Fruit fly (Drosophila melanogaster): Measurements from ENCODE around the gene CG8539.

The CG8539 gene

DNA sequence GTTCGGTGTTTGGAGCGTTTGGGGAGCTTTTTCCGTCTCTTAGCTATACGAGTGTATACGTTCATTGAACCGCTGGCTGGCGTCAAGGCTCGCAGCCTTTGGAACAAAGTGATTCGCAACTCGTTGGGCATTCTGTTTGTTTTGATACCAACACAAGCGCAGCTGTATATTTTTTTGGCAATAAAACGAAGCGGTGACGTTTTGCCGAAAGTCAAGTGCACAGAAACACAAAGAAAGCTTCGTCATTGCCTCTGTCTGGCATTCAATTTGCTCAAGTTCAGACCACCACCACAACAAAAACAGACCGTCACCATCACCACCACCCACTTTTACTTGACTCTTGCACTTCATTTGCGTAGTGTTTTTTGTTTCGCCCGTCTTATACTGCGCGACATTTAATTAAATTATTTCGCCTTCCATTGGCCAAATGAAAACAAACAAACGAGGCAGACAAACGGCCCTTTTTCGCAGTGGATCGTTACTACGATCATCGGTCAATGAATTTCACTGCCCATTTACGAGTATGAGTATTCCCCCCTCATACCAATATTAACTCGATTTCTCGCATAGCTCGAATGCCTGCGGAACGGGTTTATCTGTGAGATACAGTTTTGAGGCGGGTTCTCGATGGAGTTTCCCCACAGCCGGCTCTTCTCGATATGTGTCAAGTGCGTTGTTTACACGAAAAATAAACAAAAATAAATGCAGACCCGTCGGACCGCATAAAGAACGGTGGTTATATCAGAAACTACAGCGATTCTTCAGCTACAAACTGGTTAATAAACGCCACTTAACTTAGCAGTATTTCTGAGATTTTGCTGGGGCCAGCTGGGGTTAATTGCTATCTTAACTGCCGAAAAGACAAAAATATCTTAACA, 32.1 kb upstream of the CG8539 start:
- TF ChIP-seq chinmo (GFP tag; IDR thresholded peaks at IDR 0.05; ENCODE audit: partially characterized antibody) (peak; percentile 84; the same call in 2 of the 4 replicates), ci (GFP tag; IDR thresholded peaks at IDR 0.05) (0 out of 3 replicates have a peak, but pooled peaks have one; percentile 0), br (optimal IDR thresholded peaks at IDR 0.05) (no peak), tx (GFP tag; optimal IDR thresholded peaks at IDR 0.05) (no peak), Sox100B (GFP tag; optimal IDR thresholded peaks at IDR 0.05) (no peak), dati (GFP tag; IDR thresholded peaks at IDR 0.05) (no peak), Pdp1 (GFP tag; optimal IDR thresholded peaks at IDR 0.05) (peak in 1 of 2 experiments; percentile 59), CG2199 (GFP tag; IDR thresholded peaks at IDR 0.05) (0 out of 3 replicates have a peak, but pooled peaks have one; percentile 65), crol (GFP tag; IDR thresholded peaks at IDR 0.05) (0 out of 2 replicates have a peak, but pooled peaks have one; percentile 15), sd (tag; optimal IDR thresholded peaks at IDR 0.05) (peak; percentile 97), CG6854 (GFP tag; optimal IDR thresholded peaks at IDR 0.05) (no peak), Rfx (GFP tag; IDR thresholded peaks at IDR 0.05) (peak; percentile 30; the same call in 1 of the 2 replicates), kni (GFP tag; optimal IDR thresholded peaks at IDR 0.05) (peak; percentile 36), CG12299 (tag; optimal IDR thresholded peaks at IDR 0.05) (no peak), sens (GFP tag) (peak; percentile 20), Xrp1 (GFP tag; IDR thresholded peaks at IDR 0.05) (no peak), CG43689 (GFP tag; IDR thresholded peaks at IDR 0.05) (no peak)

DNA sequence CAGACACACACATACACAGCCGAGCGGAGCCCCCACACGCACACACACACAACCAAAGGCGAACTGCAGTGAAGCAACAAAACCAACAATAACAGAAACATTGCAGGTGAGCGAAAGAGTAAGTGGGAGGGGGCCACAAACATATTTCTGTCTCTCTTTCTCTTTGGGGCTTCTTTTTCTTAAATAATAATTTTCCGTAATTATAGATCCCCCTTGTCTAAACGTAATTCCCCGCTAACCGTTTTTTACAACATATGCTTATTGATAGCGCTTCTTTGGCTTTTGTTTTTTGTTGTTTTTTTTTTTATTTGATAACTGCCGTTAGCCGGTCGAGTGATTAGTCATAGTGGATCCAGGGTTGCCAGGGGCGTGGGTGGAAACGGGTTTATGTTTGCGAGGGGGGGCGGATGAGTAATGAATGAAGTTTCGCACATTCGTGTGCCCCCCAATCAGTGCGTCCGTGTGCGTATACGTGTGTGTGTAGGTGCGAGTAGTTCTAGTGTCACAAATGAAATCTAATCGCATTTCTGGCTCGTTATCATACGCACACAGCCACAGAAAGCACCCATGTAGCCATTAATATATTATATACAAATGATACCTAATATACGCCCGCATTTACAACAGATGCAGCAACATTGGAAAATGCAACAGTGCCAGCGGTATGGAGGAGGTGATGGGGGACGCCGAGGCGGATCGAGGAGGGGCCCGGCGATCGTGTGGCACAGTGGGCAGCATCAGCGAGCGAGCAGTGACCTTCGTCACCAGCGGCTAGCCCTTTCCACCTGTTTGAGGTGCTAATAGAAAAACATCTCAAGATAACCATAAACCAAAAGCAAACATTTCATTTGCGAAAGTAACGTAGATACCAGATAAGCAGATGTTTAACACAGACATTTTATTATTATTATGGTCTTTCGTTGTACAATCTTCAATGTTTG, 30.7 kb upstream of the CG8539 start:
- TF ChIP-seq H2.0 (GFP tag; IDR thresholded peaks at IDR 0.05) (peak; percentile 24; the same call in 1 of the 2 replicates), E2f1 (GFP tag; IDR thresholded peaks at IDR 0.05) (peak; percentile 37; the same call in 1 of the 2 replicates), stwl (tag; optimal IDR thresholded peaks at IDR 0.05) (no peak), HmgD (GFP tag; optimal IDR thresholded peaks at IDR 0.05) (no peak), D (optimal IDR thresholded peaks at IDR 0.05) (no peak), D (GFP tag; optimal IDR thresholded peaks at IDR 0.05) (no peak), B-H1 (GFP tag; IDR thresholded peaks at IDR 0.05) (no peak; the same call in 2 of the 3 replicates), emc (GFP tag; optimal IDR thresholded peaks at IDR 0.05) (no peak), CG10431 (GFP tag; optimal IDR thresholded peaks at IDR 0.05) (no peak), BtbVII (GFP tag; optimal IDR thresholded peaks at IDR 0.05) (no peak), CG6854 (GFP tag; optimal IDR thresholded peaks at IDR 0.05) (no peak), Antp (GFP tag; optimal IDR thresholded peaks at IDR 0.05) (peak; percentile 4), Dip2 (GFP tag; IDR thresholded peaks at IDR 0.05) (no peak), CG14965 (GFP tag; optimal IDR thresholded peaks at IDR 0.05; ENCODE audit: borderline replicate concordance) (no peak), CHES-1-like (GFP tag; optimal IDR thresholded peaks at IDR 0.05) (no peak), fd3F (GFP tag; optimal IDR thresholded peaks at IDR 0.05) (no peak), kah (GFP tag; optimal IDR thresholded peaks at IDR 0.05) (no peak), CG2120 (GFP tag; optimal IDR thresholded peaks at IDR 0.05) (peak; percentile 48), CG8924 (tag; optimal IDR thresholded peaks at IDR 0.05) (no peak), ac (GFP tag; optimal IDR thresholded peaks at IDR 0.05) (no peak), HLH3B (GFP tag; IDR thresholded peaks at IDR 0.05) (no peak), CG18599 (GFP tag; optimal IDR thresholded peaks at IDR 0.05) (peak; percentile 38), CG7271 (tag; optimal IDR thresholded peaks at IDR 0.05) (no peak), CG11696 (GFP tag; IDR thresholded peaks at IDR 0.05) (no peak), ewg (GFP tag; optimal IDR thresholded peaks at IDR 0.05) (no peak), dati (GFP tag; IDR thresholded peaks at IDR 0.05) (no peak), esg (GFP tag; conservative IDR thresholded peaks at IDR 0.05) (no peak), gcm (GFP tag; optimal IDR thresholded peaks at IDR 0.05) (peak; percentile 86), tio (GFP tag; optimal IDR thresholded peaks at IDR 0.05) (no peak), hkb (optimal IDR thresholded peaks at IDR 0.05) (no peak), hkb (GFP tag; IDR thresholded peaks at IDR 0.05) (peak; percentile 9; the same call in 1 of the 2 replicates), Drgx (GFP tag; IDR thresholded peaks at IDR 0.05) (peak; percentile 63)
